Worm (Caenorhabditis elegans): ENCODE results near the gene trh-1.

- no peak for TF ChIP-seq ztf-4 (tag; optimal IDR thresholded peaks at IDR 0.05)
- TF ChIP-seq tbx-2 (tag; optimal IDR thresholded peaks at IDR 0.05): no peak
- TF ChIP-seq ama-1 (optimal IDR thresholded peaks at IDR 0.05): no peak
These were observed 11.8 kb downstream of the trh-1 start, which contains the start of the genes C30H6.9 and dlat-2 for ce11 chrIV:17380061-17380680.

All from whole organism, L3 larva.